Worm (Caenorhabditis elegans): ENCODE measurements around the gene pigw-1.
"Not testable (repeated sequence)": the region's sequence is repeated elsewhere in the genome, so short reads cannot be mapped to it uniquely, and the experiment has no call there.

pigw-1 gene

ce11 chrII:2852493-2852892 lies 32.2 kb downstream of the pigw-1 start, which contains the start of gene ptc-3:
Gene ptc-3, minus strand, starts transcription at chrII:2852593.
- TF ChIP-seq ref-1 (GFP tag; conservative IDR thresholded peaks at IDR 0.05) (no peak), T22C8.4 (GFP tag; IDR thresholded peaks at IDR 0.05) (no peak), tab-1 (GFP tag; IDR thresholded peaks at IDR 0.05) (no peak), flt-1 (GFP tag; IDR thresholded peaks at IDR 0.05) (no peak), ztf-23 (GFP tag; IDR thresholded peaks at IDR 0.05) (no peak), med-1 (GFP tag; optimal IDR thresholded peaks at IDR 0.05; ENCODE audit: insufficient read depth) (no peak), klf-2 (GFP tag; conservative IDR thresholded peaks at IDR 0.05) (no peak), cog-1 (tag; optimal IDR thresholded peaks at IDR 0.05) (no peak), ztf-29 (GFP tag; IDR thresholded peaks at IDR 0.05) (no peak)

DNA sequence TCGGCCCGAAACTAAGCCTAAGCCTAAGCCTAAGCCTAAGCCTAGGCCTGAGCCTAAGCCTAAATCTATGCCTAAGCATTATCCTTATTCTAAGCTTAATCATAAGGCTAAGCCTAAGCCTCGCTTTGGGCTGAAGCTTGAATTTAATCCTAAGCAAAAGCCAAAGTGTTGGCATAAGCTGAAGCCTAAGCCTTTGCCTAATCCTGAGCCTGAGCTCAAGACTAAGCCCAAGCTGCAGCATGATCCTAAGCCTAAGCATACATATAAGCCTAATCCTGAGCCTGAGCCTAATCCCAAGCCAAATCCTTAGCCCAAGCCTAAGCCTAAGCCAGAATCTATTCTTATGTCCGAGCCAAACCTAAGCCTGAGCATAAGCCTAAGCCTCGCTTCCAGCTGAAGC lies 38.2 kb downstream of the pigw-1 start:
- TF ChIP-seq ztf-23 (GFP tag; IDR thresholded peaks at IDR 0.05) (no peak), ztf-29 (GFP tag; IDR thresholded peaks at IDR 0.05) (no peak), tab-1 (GFP tag; IDR thresholded peaks at IDR 0.05) (no peak)

DNA sequence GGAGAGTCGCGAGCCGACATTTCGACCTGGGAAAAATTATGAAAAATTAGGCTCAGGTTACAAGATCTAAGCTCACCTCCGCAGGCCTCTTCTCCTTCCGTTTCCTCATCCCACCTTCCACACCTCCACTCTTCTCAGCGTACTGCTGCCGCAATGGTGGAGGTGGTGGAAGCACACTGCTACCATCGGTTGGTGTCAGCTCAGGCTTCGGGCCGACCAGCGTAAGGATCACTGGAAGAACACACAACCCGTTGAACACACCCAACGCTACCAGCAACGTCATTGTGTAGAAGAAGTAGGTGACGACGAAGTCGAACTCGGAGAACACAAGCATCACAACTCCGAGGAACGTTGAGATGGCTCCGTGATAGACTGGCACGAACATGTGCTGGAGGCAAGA lies 39.0 kb downstream of the pigw-1 start:
- TF ChIP-seq tab-1 (GFP tag; IDR thresholded peaks at IDR 0.05) (0 out of 2 replicates have a peak, but pooled peaks have one; percentile 13), ref-1 (GFP tag; conservative IDR thresholded peaks at IDR 0.05) (no peak)

DNA sequence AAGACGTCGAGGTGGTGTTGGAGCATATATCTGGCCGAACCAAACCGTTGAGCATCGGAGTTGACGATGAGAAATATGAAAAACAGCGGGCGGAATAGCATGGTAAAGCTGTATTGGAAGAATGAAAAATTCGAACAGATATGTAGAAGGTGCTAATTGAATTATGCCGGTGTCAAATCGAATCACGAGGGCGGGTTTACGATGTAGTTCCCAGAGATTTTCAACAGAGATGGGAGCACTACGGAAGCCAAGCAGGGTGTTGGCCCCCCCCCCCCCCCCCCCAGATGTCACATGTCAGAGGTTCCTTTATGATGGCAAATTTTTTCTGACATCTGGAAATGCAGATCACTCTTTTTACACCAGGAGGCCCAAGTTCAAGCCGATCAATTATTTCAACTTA lies 41.6 kb downstream of the pigw-1 start, which contains the start of gene Y110A2AL.7:
TSS of gene Y110A2AL.7 (minus strand) at position 101 of the 400 bp plus-strand sequence.
- TF ChIP-seq ztf-29 (GFP tag; IDR thresholded peaks at IDR 0.05) = no peak
- TF ChIP-seq ref-1 (GFP tag; conservative IDR thresholded peaks at IDR 0.05) = no peak
- TF ChIP-seq ztf-23 (GFP tag; IDR thresholded peaks at IDR 0.05) = no peak
- TF ChIP-seq tab-1 (GFP tag; IDR thresholded peaks at IDR 0.05) = no peak
- no peak for TF ChIP-seq med-1 (GFP tag; optimal IDR thresholded peaks at IDR 0.05; ENCODE audit: insufficient read depth)
- TF ChIP-seq klf-2 (GFP tag; conservative IDR thresholded peaks at IDR 0.05) = no peak

DNA sequence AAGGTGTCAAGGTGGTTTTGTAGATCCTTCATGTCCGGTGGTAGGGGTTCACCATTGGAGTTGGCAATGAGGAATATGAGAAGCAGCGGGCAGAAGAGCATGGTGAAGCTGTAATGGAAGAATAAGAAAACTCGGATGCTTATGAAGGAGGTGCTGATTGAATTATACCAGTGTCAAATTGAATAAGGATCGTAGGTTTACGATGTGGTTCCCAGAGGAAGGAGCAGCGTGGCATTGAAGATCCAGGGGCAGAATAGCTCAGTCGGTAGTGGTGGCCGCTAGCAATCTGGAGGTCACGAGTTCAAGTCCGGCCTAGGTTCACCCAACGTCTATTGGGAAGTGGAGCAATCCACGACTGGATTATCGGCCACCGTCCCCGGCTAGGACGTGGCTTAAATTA lies 43.2 kb downstream of the pigw-1 start, which contains the start of gene Y110A2AL.6:
TSS of gene Y110A2AL.6 (minus strand) at position 101 of the 400 bp plus-strand sequence.
- TF ChIP-seq flt-1 (GFP tag; IDR thresholded peaks at IDR 0.05) (no peak), T22C8.4 (GFP tag; IDR thresholded peaks at IDR 0.05) (no peak), ztf-29 (GFP tag; IDR thresholded peaks at IDR 0.05) (no peak), cog-1 (tag; optimal IDR thresholded peaks at IDR 0.05) (no peak), med-1 (GFP tag; optimal IDR thresholded peaks at IDR 0.05; ENCODE audit: insufficient read depth) (no peak), ref-1 (GFP tag; conservative IDR thresholded peaks at IDR 0.05) (no peak), ztf-23 (GFP tag; IDR thresholded peaks at IDR 0.05) (no peak), tab-1 (GFP tag; IDR thresholded peaks at IDR 0.05) (no peak), klf-2 (GFP tag; conservative IDR thresholded peaks at IDR 0.05) (no peak)

ce11 chrII:2839004-2839403 lies 45.7 kb downstream of the pigw-1 start, which contains the start of gene Y110A2AL.4:
Gene Y110A2AL.4, plus strand, starts transcription at chrII:2839304.
- TF ChIP-seq ref-1 (GFP tag; conservative IDR thresholded peaks at IDR 0.05); ztf-23 (GFP tag; IDR thresholded peaks at IDR 0.05); tab-1 (GFP tag; IDR thresholded peaks at IDR 0.05): not testable (repeated sequence)

ce11 chrII:2836853-2837252 lies 47.9 kb downstream of the pigw-1 start, which contains the start of gene K12H6.7:
Gene K12H6.7, minus strand, starts transcription at chrII:2836953.
- TF ChIP-seq ref-1 (GFP tag; conservative IDR thresholded peaks at IDR 0.05) (no peak), klf-2 (GFP tag; conservative IDR thresholded peaks at IDR 0.05) (no peak), cog-1 (tag; optimal IDR thresholded peaks at IDR 0.05) (no peak), ztf-29 (GFP tag; IDR thresholded peaks at IDR 0.05) (no peak), med-1 (GFP tag; optimal IDR thresholded peaks at IDR 0.05; ENCODE audit: insufficient read depth) (no peak), ztf-23 (GFP tag; IDR thresholded peaks at IDR 0.05) (no peak), T22C8.4 (GFP tag; IDR thresholded peaks at IDR 0.05) (no peak), flt-1 (GFP tag; IDR thresholded peaks at IDR 0.05) (no peak), tab-1 (GFP tag; IDR thresholded peaks at IDR 0.05) (no peak)

DNA sequence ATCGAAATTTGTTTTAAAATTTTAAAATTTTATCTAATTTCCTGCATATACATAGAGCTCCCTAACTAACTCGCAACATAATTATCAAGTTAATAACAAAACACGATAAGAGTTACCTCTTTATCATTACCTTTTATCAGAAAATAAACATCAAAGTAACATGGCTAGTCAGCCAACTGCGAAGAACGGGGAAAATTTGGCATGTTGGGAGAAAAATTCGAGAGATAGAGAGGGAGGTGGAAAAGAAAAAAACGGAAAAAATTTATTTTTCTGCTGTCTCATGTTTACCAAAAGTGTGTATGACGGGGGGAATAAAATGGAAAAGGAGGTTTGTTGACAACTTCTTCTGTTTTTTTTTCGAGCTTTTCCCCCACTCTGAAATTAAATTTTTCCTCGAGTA lies 50.6 kb downstream of the pigw-1 start:
- no peak for TF ChIP-seq tab-1 (GFP tag; IDR thresholded peaks at IDR 0.05)
- TF ChIP-seq T22C8.4 (GFP tag; IDR thresholded peaks at IDR 0.05) = no peak
- no peak for TF ChIP-seq flt-1 (GFP tag; IDR thresholded peaks at IDR 0.05)
- no peak for TF ChIP-seq ztf-29 (GFP tag; IDR thresholded peaks at IDR 0.05)
- TF ChIP-seq ztf-23 (GFP tag; IDR thresholded peaks at IDR 0.05) = no peak
- TF ChIP-seq med-1 (GFP tag; optimal IDR thresholded peaks at IDR 0.05; ENCODE audit: insufficient read depth) = no peak
- no peak for TF ChIP-seq cog-1 (tag; optimal IDR thresholded peaks at IDR 0.05)
- no peak for TF ChIP-seq ref-1 (GFP tag; conservative IDR thresholded peaks at IDR 0.05)
- TF ChIP-seq klf-2 (GFP tag; conservative IDR thresholded peaks at IDR 0.05) = no peak

DNA sequence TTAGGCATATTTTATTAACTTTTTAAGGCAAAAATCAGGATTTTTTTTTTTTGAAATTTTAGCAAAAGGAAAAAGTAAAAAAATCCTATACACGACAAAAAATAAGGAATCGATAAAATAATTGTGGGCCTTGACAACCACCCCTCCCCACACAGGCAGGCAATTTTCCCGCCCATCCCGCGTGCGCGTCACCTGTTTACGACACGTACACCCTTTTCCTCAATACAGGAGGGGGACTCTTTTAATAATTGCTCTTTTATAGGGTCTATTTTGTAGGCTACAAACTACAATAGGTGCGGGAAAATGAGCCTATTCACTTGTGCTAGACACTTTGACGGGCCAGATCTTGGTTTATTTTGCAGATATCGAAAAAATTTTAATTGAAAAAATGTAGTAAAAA lies 52.2 kb downstream of the pigw-1 start:
- TF ChIP-seq klf-2 (GFP tag; conservative IDR thresholded peaks at IDR 0.05) = no peak
- no peak for TF ChIP-seq cog-1 (tag; optimal IDR thresholded peaks at IDR 0.05)
- no peak for TF ChIP-seq flt-1 (GFP tag; IDR thresholded peaks at IDR 0.05)
- TF ChIP-seq T22C8.4 (GFP tag; IDR thresholded peaks at IDR 0.05) = no peak
- no peak for TF ChIP-seq ztf-29 (GFP tag; IDR thresholded peaks at IDR 0.05)
- TF ChIP-seq tab-1 (GFP tag; IDR thresholded peaks at IDR 0.05) = no peak
- TF ChIP-seq ref-1 (GFP tag; conservative IDR thresholded peaks at IDR 0.05) = no peak
- no peak for TF ChIP-seq med-1 (GFP tag; optimal IDR thresholded peaks at IDR 0.05; ENCODE audit: insufficient read depth)
- TF ChIP-seq ztf-23 (GFP tag; IDR thresholded peaks at IDR 0.05) = no peak

DNA sequence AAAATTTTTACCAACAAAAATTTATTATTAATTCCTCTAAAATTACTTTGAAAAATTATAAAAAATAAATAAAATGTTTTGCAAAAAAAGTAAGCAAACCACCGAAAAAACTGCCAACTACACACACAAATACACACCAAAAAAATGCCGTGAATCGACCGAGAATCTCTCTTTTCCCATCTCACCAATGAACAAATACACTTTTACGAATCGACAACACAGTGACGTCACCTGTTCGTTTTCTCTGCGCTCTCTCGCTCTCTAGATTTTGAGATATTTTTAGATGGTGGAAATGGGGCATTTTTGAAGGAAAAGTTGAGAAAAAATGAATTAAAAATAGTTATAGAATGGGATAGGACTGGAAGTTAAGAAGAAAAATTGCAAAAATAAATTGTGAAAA lies 52.6 kb downstream of the pigw-1 start:
- TF ChIP-seq T22C8.4 (GFP tag; IDR thresholded peaks at IDR 0.05) = no peak
- no peak for TF ChIP-seq cog-1 (tag; optimal IDR thresholded peaks at IDR 0.05)
- TF ChIP-seq ztf-29 (GFP tag; IDR thresholded peaks at IDR 0.05) = no peak

DNA sequence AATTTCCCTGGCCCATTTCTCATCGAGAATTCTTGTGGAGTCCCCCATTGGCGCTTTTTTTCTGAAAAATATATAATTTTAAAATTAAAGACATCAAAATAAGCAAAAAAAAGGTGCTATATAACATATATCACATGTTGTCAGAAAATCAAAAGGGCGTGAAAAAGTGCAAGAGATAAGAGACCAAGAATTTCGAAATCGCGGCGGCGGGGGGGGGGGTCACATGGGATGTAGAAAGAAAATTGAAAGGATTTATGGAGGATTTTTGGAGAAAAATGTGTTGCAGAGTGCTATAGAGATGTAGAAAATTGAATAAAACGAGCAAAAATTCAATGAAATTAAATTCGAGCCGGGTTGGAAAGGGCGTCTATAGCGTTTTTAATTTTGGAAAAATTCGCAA lies 53.5 kb downstream of the pigw-1 start, which contains the start of gene K12H6.6:
TSS of gene K12H6.6 (minus strand) at position 61 of the 400 bp plus-strand sequence.
- TF ChIP-seq ztf-29 (GFP tag; IDR thresholded peaks at IDR 0.05) (no peak), ztf-23 (GFP tag; IDR thresholded peaks at IDR 0.05) (no peak), T22C8.4 (GFP tag; IDR thresholded peaks at IDR 0.05) (no peak), cog-1 (tag; optimal IDR thresholded peaks at IDR 0.05) (no peak), klf-2 (GFP tag; conservative IDR thresholded peaks at IDR 0.05) (no peak), flt-1 (GFP tag; IDR thresholded peaks at IDR 0.05) (no peak), ref-1 (GFP tag; conservative IDR thresholded peaks at IDR 0.05) (no peak), tab-1 (GFP tag; IDR thresholded peaks at IDR 0.05) (no peak), med-1 (GFP tag; optimal IDR thresholded peaks at IDR 0.05; ENCODE audit: insufficient read depth) (no peak)

Measured in whole organism, midembryonic.